Worm (Caenorhabditis elegans) whole organism, young adult: ENCODE measurements around the gene aat-1.

Experiments used
- B0019.2 ChIP-seq: fragments of 200-800 bp; sonication (Bioruptor generic); conservative IDR thresholded peaks from 2 replicates; pipeline ENCODE4 v1.3.6; 2022; ENCODE audit warnings: missing genetic modification reagents, missing genetic modification characterization, missing compliant biosample characterization
- B0261.1 ChIP-seq: sonication (generic microtip); optimal IDR thresholded peaks from 2 replicates; lab custom pipeline; 2016; ENCODE audit warnings: mild to moderate bottlenecking, missing genetic modification characterization, moderate library complexity, missing compliant biosample characterization
- B0336.3 ChIP-seq: fragments of 200-800 bp; sonication (Bioruptor generic); IDR thresholded peaks from 2 replicates; pipeline ENCODE4 v1.3.6; 2022; ENCODE audit warnings: missing genetic modification characterization, missing compliant biosample characterization
- C17E4.6 ChIP-seq: fragments of 200-800 bp; sonication (Bioruptor generic); IDR thresholded peaks from 2 replicates; pipeline ENCODE4 v1.3.6; 2022; ENCODE audit warnings: missing genetic modification reagents, missing genetic modification characterization, missing compliant biosample characterization
- F10E7.11 ChIP-seq: sonication (generic microtip); optimal IDR thresholded peaks from 2 replicates; lab custom pipeline; 2017; ENCODE audit warnings: mild to moderate bottlenecking, missing genetic modification characterization, moderate library complexity, missing compliant biosample characterization
- F22D6.2 ChIP-seq: sonication (generic microtip); optimal IDR thresholded peaks from 2 replicates; lab custom pipeline; 2016; ENCODE audit warnings: mild to moderate bottlenecking, missing genetic modification characterization, missing compliant biosample characterization
- F49E8.2 ChIP-seq: sonication (generic microtip); optimal IDR thresholded peaks from 3 replicates; lab custom pipeline; 2017; ENCODE audit warnings: missing genetic modification characterization, mild to moderate bottlenecking, missing compliant biosample characterization, antibody characterized with exemption, moderate library complexity; ENCODE audit not compliant: insufficient read depth
- F52B5.7 ChIP-seq: sonication (generic microtip); optimal IDR thresholded peaks from 2 replicates; lab custom pipeline; 2016; ENCODE audit warnings: mild to moderate bottlenecking, missing genetic modification characterization, missing compliant biosample characterization
- F57C9.4 ChIP-seq: sonication (generic microtip); optimal IDR thresholded peaks from 2 replicates; lab custom pipeline; 2017; ENCODE audit warnings: mild to moderate bottlenecking, missing genetic modification characterization, missing compliant biosample characterization
- T26A5.8 ChIP-seq: sonication (generic microtip); optimal IDR thresholded peaks from 2 replicates; lab custom pipeline; 2016; ENCODE audit warnings: missing genetic modification characterization, missing compliant biosample characterization
- Y53F4B.3 ChIP-seq: fragments of 200-800 bp; sonication (Bioruptor generic); IDR thresholded peaks from 2 replicates; pipeline ENCODE4 v1.3.6; 2022; ENCODE audit warnings: missing genetic modification reagents, missing genetic modification characterization, missing compliant biosample characterization
- atf-7 ChIP-seq: sonication (generic microtip); optimal IDR thresholded peaks from 2 replicates; lab custom pipeline; 2017; ENCODE audit warnings: mild to moderate bottlenecking, missing genetic modification characterization, missing compliant biosample characterization
- athp-1 ChIP-seq: sonication (generic microtip); optimal IDR thresholded peaks from 2 replicates; lab custom pipeline; 2017; ENCODE audit warnings: mild to moderate bottlenecking, missing genetic modification characterization, missing compliant biosample characterization
- cebp-1 ChIP-seq, 2 experiments: fragments of 200-800 bp in 1 of 2; sonication (Bioruptor generic) in 1 of 2; sonication (generic microtip) in 1 of 2; IDR thresholded peaks in 1 of 2; optimal IDR thresholded peaks in 1 of 2; 2 replicates each; pipeline versions ENCODE4 v1.3.6 to Lab custom; 2017 to 2022; ENCODE audit warnings: missing compliant biosample characterization in 2 of 2, missing genetic modification characterization in 2 of 2, mild to moderate bottlenecking in 1 of 2, missing genetic modification reagents in 1 of 2, moderate library complexity in 1 of 2
- ceh-100 ChIP-seq: fragments of 200-800 bp; sonication (Bioruptor generic); IDR thresholded peaks from 2 replicates; pipeline ENCODE4 v1.3.6; 2022; ENCODE audit warnings: missing genetic modification reagents, missing genetic modification characterization, missing compliant biosample characterization
- ceh-27 ChIP-seq: fragments of 200-800 bp; sonication (Bioruptor generic); optimal IDR thresholded peaks from 2 replicates; lab custom pipeline; 2018; ENCODE audit warnings: mild to moderate bottlenecking, missing genetic modification characterization, moderate library complexity, missing compliant biosample characterization
- ceh-58 ChIP-seq: fragments of 200-800 bp; sonication (Bioruptor generic); IDR thresholded peaks from 2 replicates; pipeline ENCODE4 v1.3.6; 2022; ENCODE audit warnings: missing genetic modification characterization, missing compliant biosample characterization
- egl-44 ChIP-seq: fragments of 200-800 bp; sonication (Bioruptor generic); IDR thresholded peaks from 2 replicates; pipeline ENCODE4 v1.3.6; 2022; ENCODE audit warnings: missing genetic modification reagents, missing genetic modification characterization, missing compliant biosample characterization
- ets-4 ChIP-seq: fragments of 200-800 bp; sonication (Bioruptor generic); optimal IDR thresholded peaks from 2 replicates; lab custom pipeline; 2018; ENCODE audit warnings: mild to moderate bottlenecking, missing genetic modification characterization, missing compliant biosample characterization
- fkh-3 ChIP-seq: sonication (generic microtip); optimal IDR thresholded peaks from 2 replicates; lab custom pipeline; 2016; ENCODE audit warnings: mild to moderate bottlenecking, missing genetic modification characterization, missing compliant biosample characterization
- gei-17 ChIP-seq: fragments of 200-800 bp; sonication (Bioruptor generic); optimal IDR thresholded peaks from 2 replicates; lab custom pipeline; 2018; ENCODE audit warnings: mild to moderate bottlenecking, missing genetic modification characterization, missing compliant biosample characterization
- hsf-1 ChIP-seq: fragments of 200-800 bp; sonication (Bioruptor generic); IDR thresholded peaks from 2 replicates; pipeline ENCODE4 v1.3.6; 2022; ENCODE audit warnings: missing genetic modification reagents, missing genetic modification characterization, missing compliant biosample characterization
- let-526 ChIP-seq: fragments of 200-800 bp; sonication (Bioruptor generic); IDR thresholded peaks from 2 replicates; pipeline ENCODE4 v1.3.6; 2022; ENCODE audit warnings: missing genetic modification reagents, missing genetic modification characterization, missing compliant biosample characterization
- lin-26 ChIP-seq: fragments of 200-800 bp; sonication (Bioruptor generic); IDR thresholded peaks from 2 replicates; pipeline ENCODE4 v1.3.6; 2022; ENCODE audit warnings: missing genetic modification reagents, missing genetic modification characterization, missing compliant biosample characterization
- lin-54 ChIP-seq: fragments of 200-800 bp; sonication (Bioruptor generic); optimal IDR thresholded peaks from 2 replicates; lab custom pipeline; 2018; ENCODE audit warnings: mild to moderate bottlenecking, missing genetic modification characterization, missing compliant biosample characterization
- lsl-1 ChIP-seq: fragments of 200-800 bp; sonication (Bioruptor generic); optimal IDR thresholded peaks from 2 replicates; lab custom pipeline; 2018; ENCODE audit warnings: mild to moderate bottlenecking, missing genetic modification characterization, moderate library complexity, missing compliant biosample characterization
- lsy-27 ChIP-seq: sonication (generic microtip); optimal IDR thresholded peaks from 2 replicates; lab custom pipeline; 2017; ENCODE audit warnings: missing genetic modification characterization, mild to moderate bottlenecking, missing compliant biosample characterization, antibody characterized with exemption, missing genotype, borderline replicate concordance; ENCODE audit not compliant: insufficient read depth
- madf-6 ChIP-seq: fragments of 200-800 bp; sonication (Bioruptor generic); IDR thresholded peaks from 2 replicates; pipeline ENCODE4 v1.3.6; 2022; ENCODE audit warnings: missing genetic modification reagents, missing genetic modification characterization, missing compliant biosample characterization
- mel-28 ChIP-seq: sonication (generic microtip); optimal IDR thresholded peaks from 2 replicates; lab custom pipeline; 2016; ENCODE audit warnings: borderline replicate concordance, mild to moderate bottlenecking, missing genetic modification characterization, missing compliant biosample characterization
- nfyb-1 ChIP-seq: fragments of 200-800 bp; sonication (Bioruptor generic); IDR thresholded peaks from 2 replicates; pipeline ENCODE4 v1.3.6; 2022; ENCODE audit warnings: missing genetic modification reagents, missing genetic modification characterization, missing compliant biosample characterization
- nhr-90 ChIP-seq: sonication (generic microtip); optimal IDR thresholded peaks from 2 replicates; lab custom pipeline; 2016; ENCODE audit warnings: missing genotype, mild to moderate bottlenecking, missing genetic modification characterization, missing compliant biosample characterization
- pbrm-1 ChIP-seq: fragments of 200-800 bp; sonication (Bioruptor generic); IDR thresholded peaks from 2 replicates; pipeline ENCODE4 v1.3.6; 2022; ENCODE audit warnings: missing genetic modification reagents, missing genetic modification characterization, missing compliant biosample characterization
- rpc-1 ChIP-seq, 2 experiments: fragments of 150-350 bp in 1 of 2; sonication (generic microtip) in 1 of 2; optimal IDR thresholded peaks; 2 replicates each; lab custom pipeline; 2014 to 2018; ENCODE audit warnings: missing biosample characterization in 1 of 2, missing genetic modification characterization in 1 of 2, missing genetic modification reagents in 1 of 2, missing genotype in 1 of 2
- snpc-3.4 ChIP-seq: sonication (generic microtip); optimal IDR thresholded peaks from 2 replicates; lab custom pipeline; 2017; ENCODE audit warnings: missing genetic modification characterization, mild to moderate bottlenecking, missing compliant biosample characterization, antibody characterized with exemption, moderate library complexity, missing genotype, missing genetic modification reagents
- snpc-4 ChIP-seq, 5 experiments: fragments of 150-350 bp in 1 of 5; sonication (generic microtip) in 4 of 5; optimal IDR thresholded peaks; 2 replicates each; lab custom pipeline; 2014 to 2018; ENCODE audit warnings: missing genetic modification characterization in 5 of 5, missing biosample characterization in 3 of 5, antibody characterized with exemption in 2 of 5, mild to moderate bottlenecking in 2 of 5, missing compliant biosample characterization in 2 of 5, missing genotype in 2 of 5, moderate library complexity in 2 of 5, missing genetic modification reagents in 1 of 5
- sptf-2 ChIP-seq: fragments of 200-800 bp; sonication (Bioruptor generic); optimal IDR thresholded peaks from 2 replicates; lab custom pipeline; 2018; ENCODE audit warnings: mild to moderate bottlenecking, missing genetic modification characterization, missing compliant biosample characterization
- tbp1 ChIP-seq: fragments of 200-800 bp; sonication (Bioruptor generic); optimal IDR thresholded peaks from 2 replicates; lab custom pipeline; 2018; ENCODE audit warnings: mild to moderate bottlenecking, missing genetic modification characterization, missing compliant biosample characterization
- tbx-9 ChIP-seq: sonication (generic microtip); optimal IDR thresholded peaks from 2 replicates; lab custom pipeline; 2016; ENCODE audit warnings: borderline replicate concordance, missing genetic modification characterization, inconsistent platforms, missing compliant biosample characterization
- unc-130 ChIP-seq: sonication (generic microtip); optimal IDR thresholded peaks from 2 replicates; lab custom pipeline; 2016; ENCODE audit warnings: missing genetic modification reagents, missing genetic modification characterization, missing compliant biosample characterization
- xnd-1 ChIP-seq: sonication (generic microtip); optimal IDR thresholded peaks from 2 replicates; lab custom pipeline; 2016; ENCODE audit warnings: missing genotype, missing genetic modification reagents, missing genetic modification characterization, missing compliant biosample characterization
- zfh-2 ChIP-seq: fragments of 200-800 bp; sonication (Bioruptor generic); conservative IDR thresholded peaks from 2 replicates; pipeline ENCODE4 v1.3.6; 2022; ENCODE audit warnings: missing genetic modification reagents, missing genetic modification characterization, missing compliant biosample characterization

Gene aat-1

DNA sequence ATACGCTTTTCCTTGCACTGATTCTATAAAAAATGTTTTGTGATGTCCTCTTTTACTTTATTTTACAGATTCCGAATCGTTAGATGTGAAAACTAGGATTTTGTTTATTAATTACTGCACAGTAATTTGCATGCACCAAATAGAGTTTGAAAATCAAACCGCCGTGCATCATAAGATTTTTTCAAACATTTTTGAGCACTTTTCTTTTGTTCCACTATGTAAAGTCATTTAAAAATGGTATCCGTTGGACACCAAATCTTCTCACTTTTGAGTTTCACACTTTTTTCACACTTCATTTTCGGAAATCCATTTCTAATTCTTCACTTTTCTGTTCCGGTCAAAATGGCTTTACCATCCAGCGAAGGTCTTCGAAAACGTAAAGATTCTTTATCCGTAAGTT, 41.7 kb upstream of the aat-1 start, which contains the start of gene degl-2:
Gene degl-2, plus strand, starts transcription at position 301 of the 400 bp plus-strand sequence.
- TF ChIP-seq tbx-9 (tag; lab: Kevin White, UChicago), result no peak
- no peak for TF ChIP-seq T26A5.8 (tag; lab: Kevin White, UChicago)
- TF ChIP-seq B0261.1 (tag; lab: Kevin White, UChicago), result no peak
- no peak for TF ChIP-seq F22D6.2
- TF ChIP-seq lin-26 (GFP tag; lab: Robert Waterston, UW), result no peak
- TF ChIP-seq lsy-27, result no peak
- TF ChIP-seq F57C9.4 (tag; lab: Kevin White, UChicago), result no peak
- TF ChIP-seq F10E7.11, result no peak
- TF ChIP-seq madf-6 (GFP tag; lab: Robert Waterston, UW), result no peak
- no peak for TF ChIP-seq lsl-1
- TF ChIP-seq snpc-4 (GFP tag; optimal IDR thresholded peaks at IDR 0.05; lab: Kevin White, UChicago), result no peak
- no peak for TF ChIP-seq snpc-4 (tag; optimal IDR thresholded peaks at IDR 0.05; lab: Kevin White, UChicago)
- TF ChIP-seq sptf-2 (GFP tag; lab: Kevin White, UChicago), result no peak
- no peak for TF ChIP-seq rpc-1 (optimal IDR thresholded peaks at IDR 0.05; lab: Kevin White, UChicago)
- TF ChIP-seq rpc-1 (tag; optimal IDR thresholded peaks at IDR 0.05; lab: Kevin White, UChicago), result no peak
- no peak for TF ChIP-seq let-526
- TF ChIP-seq Y53F4B.3, result no peak
- no peak for TF ChIP-seq atf-7
- TF ChIP-seq, all 124 proteins: peak for 0

DNA sequence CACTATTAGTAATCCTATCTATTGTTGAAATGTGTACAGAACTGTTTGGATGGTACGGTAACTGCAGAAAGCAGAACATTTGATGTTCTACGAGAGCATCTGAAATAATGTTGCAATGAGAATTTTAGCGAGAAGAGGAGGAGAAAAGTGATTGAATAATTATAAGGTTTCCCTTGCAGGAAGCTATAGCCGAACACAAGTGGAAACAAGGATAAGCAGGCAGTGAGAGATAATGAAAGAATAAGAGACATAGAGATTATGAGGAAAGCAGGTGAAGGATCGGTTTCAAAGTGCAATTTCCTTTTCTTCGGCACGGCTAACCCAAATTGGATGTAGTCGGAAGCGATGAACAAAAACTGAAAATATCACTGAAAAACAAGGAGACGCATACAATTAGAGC, 40.4 kb upstream of the aat-1 start, which contains the start of gene del-2:
Gene del-2, minus strand, starts transcription at position 101 of the 400 bp plus-strand sequence.
- no peak for TF ChIP-seq athp-1
- no peak for TF ChIP-seq pbrm-1
- no peak for TF ChIP-seq ceh-27 (GFP tag; lab: Kevin White, UChicago)
- TF ChIP-seq B0019.2 (GFP tag; lab: Robert Waterston, UW), result no peak
- no peak for TF ChIP-seq xnd-1 (tag; lab: Kevin White, UChicago)
- TF ChIP-seq unc-130 (GFP tag; lab: Kevin White, UChicago), result no peak
- TF ChIP-seq C17E4.6 (GFP tag; lab: Robert Waterston, UW), result no peak
- no peak for TF ChIP-seq ets-4 (GFP tag; lab: Kevin White, UChicago)
- no peak for TF ChIP-seq ceh-58 (GFP tag; lab: Robert Waterston, UW)
- no peak for TF ChIP-seq gei-17 (GFP tag; lab: Kevin White, UChicago)
- TF ChIP-seq ceh-100, result no peak
- TF ChIP-seq tbp1 (GFP tag; lab: Kevin White, UChicago), result no peak
- TF ChIP-seq lin-54, result no peak
- TF ChIP-seq fkh-3 (tag; lab: Kevin White, UChicago), result no peak
- TF ChIP-seq nhr-90, result no peak

DNA sequence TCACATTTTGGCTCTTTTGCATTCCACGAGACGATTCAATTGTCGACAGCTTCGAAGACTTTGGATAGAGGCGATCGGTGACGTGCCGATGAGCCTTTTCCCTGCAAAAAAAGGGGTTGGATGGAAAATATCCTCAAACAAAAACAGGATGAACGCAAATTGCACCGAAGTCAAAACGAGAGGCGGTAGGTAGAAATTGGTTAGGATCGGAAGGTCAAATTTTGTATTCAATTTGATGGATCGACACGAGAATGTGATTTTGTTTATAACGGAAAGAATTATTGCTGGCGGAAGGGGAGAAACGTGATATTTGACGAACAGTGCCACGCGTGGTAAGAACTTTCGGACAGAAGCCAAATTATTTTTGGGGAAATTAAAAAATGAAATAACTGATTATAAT, 33.4 kb upstream of the aat-1 start, which contains the start of gene mca-1:
Gene mca-1, minus strand, starts transcription at position 101 of the 400 bp plus-strand sequence.
- no peak for TF ChIP-seq F10E7.11
- no peak for TF ChIP-seq lsl-1
- TF ChIP-seq F52B5.7 (tag; lab: Kevin White, UChicago), result no peak
- no peak for TF ChIP-seq nfyb-1 (GFP tag; lab: Robert Waterston, UW)
- TF ChIP-seq egl-44, result no peak
- TF ChIP-seq mel-28, result no peak
- no peak for TF ChIP-seq athp-1
- no peak for TF ChIP-seq hsf-1 (GFP tag; lab: Robert Waterston, UW)
- no peak for TF ChIP-seq cebp-1 (GFP tag; IDR thresholded peaks at IDR 0.05; lab: Robert Waterston, UW)
- no peak for TF ChIP-seq cebp-1 (tag; optimal IDR thresholded peaks at IDR 0.05; lab: Kevin White, UChicago)
- no peak for TF ChIP-seq B0336.3
- TF ChIP-seq F49E8.2, result no peak
- no peak for TF ChIP-seq snpc-3.4 (tag; lab: Kevin White, UChicago)
- TF ChIP-seq zfh-2 (GFP tag; lab: Robert Waterston, UW), result no peak
- TF ChIP-seq ceh-100, result no peak
